Worm (Caenorhabditis elegans): ENCODE measurements around the gene C54F6.3.

DNA sequence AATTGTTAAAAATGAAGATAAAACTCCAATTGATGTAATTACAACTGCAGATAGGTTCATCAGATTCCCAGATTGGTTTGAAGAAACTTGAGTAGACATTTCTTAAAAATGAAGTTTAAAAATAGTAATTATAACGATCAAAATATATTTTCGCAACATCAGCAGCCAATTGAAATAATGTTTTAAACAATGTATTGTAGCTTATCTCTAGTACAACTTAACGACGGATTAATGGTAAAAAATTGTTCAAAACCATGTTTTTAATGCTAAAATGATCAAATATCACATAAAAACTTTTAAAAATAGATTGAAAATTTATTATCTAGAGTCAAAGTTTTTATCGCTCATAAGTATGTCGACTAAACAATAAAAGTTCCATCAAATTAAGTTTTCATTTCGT, 37.9 kb upstream of the C54F6.3 start, which contains the start of gene srbc-11:
- no peak for TF ChIP-seq him-1 (tag; optimal IDR thresholded peaks at IDR 0.05)
- no peak for TF ChIP-seq W03F9.2 (tag; optimal IDR thresholded peaks at IDR 0.05)
